Fruit fly (Drosophila melanogaster): ENCODE data around the gene mtgo.

Gene mtgo

DNA sequence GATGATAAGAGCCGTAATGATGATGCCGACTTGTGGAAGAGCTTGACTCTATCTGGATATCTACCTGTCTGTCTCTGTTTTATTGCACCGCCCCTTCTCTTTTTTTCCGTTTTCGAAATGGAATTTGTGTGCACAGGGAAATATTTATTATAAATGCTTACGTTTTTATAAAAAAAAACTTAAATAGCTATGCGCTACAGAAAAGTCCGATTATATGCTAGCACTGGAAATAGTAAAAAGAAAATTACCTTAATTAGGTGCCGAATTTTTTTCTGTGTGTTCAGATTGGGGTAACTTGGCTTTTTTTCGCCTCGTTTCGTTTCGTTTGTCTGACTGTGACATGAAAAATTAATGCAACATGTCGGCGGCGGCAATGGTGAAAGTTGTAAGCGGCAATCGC, 47.1 kb downstream of the mtgo start:
- TF ChIP-seq pan (optimal IDR thresholded peaks at IDR 0.05), result no peak
- TF ChIP-seq usp (GFP tag; optimal IDR thresholded peaks at IDR 0.05), result no peak
- TF ChIP-seq HLH106 (tag; optimal IDR thresholded peaks at IDR 0.05), result peak; percentile 49
- no peak for TF ChIP-seq Hr83 (GFP tag; optimal IDR thresholded peaks at IDR 0.05; ENCODE audit: poor library complexity, severe bottlenecking)
- no peak for TF ChIP-seq Dfd (GFP tag; optimal IDR thresholded peaks at IDR 0.05)
- peak; percentile 41 for TF ChIP-seq woc (GFP tag; optimal IDR thresholded peaks at IDR 0.05)
- TF ChIP-seq jim (GFP tag; optimal IDR thresholded peaks at IDR 0.05), result no peak
- TF ChIP-seq lola (GFP tag; optimal IDR thresholded peaks at IDR 0.05), result no peak
- peak; percentile 60 for TF ChIP-seq ey (GFP tag; optimal IDR thresholded peaks at IDR 0.05)
- TF ChIP-seq sage (GFP tag; optimal IDR thresholded peaks at IDR 0.05), result peak; percentile 2
- peak; percentile 61 for TF ChIP-seq br (GFP tag; optimal IDR thresholded peaks at IDR 0.05)
- no peak for TF ChIP-seq CG9705 (GFP tag; optimal IDR thresholded peaks at IDR 0.05)
- no peak for TF ChIP-seq Hr78 (GFP tag; optimal IDR thresholded peaks at IDR 0.05)
- TF ChIP-seq dl (GFP tag; optimal IDR thresholded peaks at IDR 0.05; ENCODE audit: insufficient read depth in 1 of 2, partially characterized antibody in 2 of 2), result no peak
- no peak for TF ChIP-seq Mio (GFP tag; optimal IDR thresholded peaks at IDR 0.05)
- TF ChIP-seq brk (GFP tag; optimal IDR thresholded peaks at IDR 0.05), result no peak
- peak; percentile 61 for TF ChIP-seq rgr (GFP tag; optimal IDR thresholded peaks at IDR 0.05)
- TF ChIP-seq Dif (GFP tag; optimal IDR thresholded peaks at IDR 0.05; ENCODE audit: partially characterized antibody), result no peak
- TF ChIP-seq sv (GFP tag; optimal IDR thresholded peaks at IDR 0.05), result no peak
- TF ChIP-seq Jra (GFP tag; optimal IDR thresholded peaks at IDR 0.05), result no peak
- peak; percentile 2 for TF ChIP-seq dmrt93B (GFP tag; optimal IDR thresholded peaks at IDR 0.05)
- peak; percentile 37 for TF ChIP-seq Hnf4 (GFP tag; optimal IDR thresholded peaks at IDR 0.05)
- peak; percentile 69 for TF ChIP-seq h (GFP tag; optimal IDR thresholded peaks at IDR 0.05)
- TF ChIP-seq foxo (GFP tag; optimal IDR thresholded peaks at IDR 0.05), result peak in 1 of 2 experiments; percentile 30
- no peak for TF ChIP-seq Myc (optimal IDR thresholded peaks at IDR 0.05)
- no peak for TF ChIP-seq Sp1 (GFP tag; optimal IDR thresholded peaks at IDR 0.05)
- no peak for TF ChIP-seq N (GFP tag; optimal IDR thresholded peaks at IDR 0.05)
- no peak for TF ChIP-seq GATAd (GFP tag; optimal IDR thresholded peaks at IDR 0.05)
- TF ChIP-seq fru (GFP tag; optimal IDR thresholded peaks at IDR 0.05), result peak; percentile 68
- no peak for TF ChIP-seq Vsx2 (GFP tag; optimal IDR thresholded peaks at IDR 0.05; ENCODE audit: partially characterized antibody)
- peak; percentile 42 for TF ChIP-seq OdsH (GFP tag; optimal IDR thresholded peaks at IDR 0.05)
- TF ChIP-seq psq (GFP tag; optimal IDR thresholded peaks at IDR 0.05), result peak; percentile 24

DNA sequence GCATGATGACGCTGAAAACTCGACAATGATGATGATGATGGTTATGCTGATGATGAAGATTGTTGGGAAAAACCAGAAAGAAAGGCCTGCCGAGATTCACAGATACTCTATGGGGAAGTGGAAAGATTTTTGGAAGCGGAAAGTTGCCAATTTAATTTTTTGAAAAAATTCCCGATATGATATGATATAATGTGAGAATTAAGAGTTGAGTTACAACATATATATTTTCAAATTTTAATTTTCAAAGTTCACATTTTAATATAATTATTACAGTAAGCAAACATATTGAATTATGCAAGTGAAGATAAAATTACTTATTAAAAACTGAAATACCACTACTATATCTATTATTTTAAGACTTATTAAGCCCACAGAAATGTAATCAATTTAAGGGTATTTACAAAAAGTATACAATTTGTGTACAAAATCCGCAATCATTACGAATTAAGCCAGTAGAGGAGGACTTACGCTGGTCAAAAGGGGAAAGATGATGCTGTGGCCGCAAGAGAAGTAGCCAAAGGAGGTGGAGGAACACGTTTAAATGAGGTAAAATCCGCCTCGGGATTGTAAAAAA, 49.2 kb downstream of the mtgo start:
- TF ChIP-seq GATAd (GFP tag; optimal IDR thresholded peaks at IDR 0.05) (no peak), HLH106 (tag; optimal IDR thresholded peaks at IDR 0.05) (peak; percentile 15), Sp1 (GFP tag; optimal IDR thresholded peaks at IDR 0.05) (peak; percentile 28), foxo (GFP tag; optimal IDR thresholded peaks at IDR 0.05) (peak in 1 of 2 experiments; percentile 8), fru (GFP tag; optimal IDR thresholded peaks at IDR 0.05) (peak; percentile 10), h (GFP tag; optimal IDR thresholded peaks at IDR 0.05) (peak; percentile 10), woc (GFP tag; optimal IDR thresholded peaks at IDR 0.05) (peak; percentile 7), Rel (GFP tag; optimal IDR thresholded peaks at IDR 0.05) (no peak), Rel (tag; optimal IDR thresholded peaks at IDR 0.05) (no peak), psq (GFP tag; optimal IDR thresholded peaks at IDR 0.05) (peak; percentile 19)

DNA sequence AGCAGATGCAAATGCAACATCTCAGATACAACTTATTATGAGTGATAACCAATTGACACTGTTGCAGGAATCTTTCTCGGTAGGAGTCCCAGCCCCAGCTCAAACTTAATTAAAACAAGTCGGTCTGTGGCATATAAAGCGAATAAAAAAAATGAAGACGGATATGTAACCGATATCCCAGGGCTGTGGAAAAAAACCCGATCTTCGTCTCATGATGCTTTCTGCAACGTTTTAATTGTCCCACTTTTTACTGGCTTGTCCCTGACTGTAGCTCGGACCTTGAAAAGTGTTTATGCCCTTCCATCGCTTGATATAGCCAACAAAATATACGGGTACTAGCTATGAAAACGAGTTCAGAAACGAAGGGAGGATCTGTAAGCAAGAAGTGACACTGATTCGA, 49.8 kb downstream of the mtgo start:
- TF ChIP-seq Dif (GFP tag; optimal IDR thresholded peaks at IDR 0.05; ENCODE audit: partially characterized antibody) (no peak), CG9705 (GFP tag; optimal IDR thresholded peaks at IDR 0.05) (no peak), Jra (GFP tag; optimal IDR thresholded peaks at IDR 0.05) (no peak), CrebA (GFP tag; optimal IDR thresholded peaks at IDR 0.05; ENCODE audit: borderline replicate concordance) (no peak)

DNA sequence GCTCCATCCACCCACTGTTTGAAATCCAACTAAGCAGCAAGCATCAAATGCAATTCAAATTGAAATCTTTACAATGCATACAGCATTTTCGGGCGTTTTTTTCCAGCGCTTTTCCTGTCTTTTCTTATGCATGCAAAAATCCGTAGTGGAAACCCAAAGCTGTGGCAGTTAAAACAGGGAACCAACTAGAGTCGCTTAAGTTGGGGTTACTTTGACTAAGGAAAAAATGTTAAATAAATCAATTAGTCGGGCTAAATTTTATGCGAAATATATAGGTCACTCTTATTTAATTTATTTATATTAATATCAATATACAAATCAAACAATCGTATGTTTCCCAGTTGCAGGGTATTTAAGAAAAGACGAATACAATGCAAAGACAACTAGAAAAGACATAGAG, 51.1 kb downstream of the mtgo start:
- TF ChIP-seq dsf (GFP tag; optimal IDR thresholded peaks at IDR 0.05; ENCODE audit: borderline replicate concordance), result no peak
- TF ChIP-seq GATAd (GFP tag; optimal IDR thresholded peaks at IDR 0.05), result no peak
- no peak for TF ChIP-seq usp (GFP tag; optimal IDR thresholded peaks at IDR 0.05)
- TF ChIP-seq pan (optimal IDR thresholded peaks at IDR 0.05), result no peak
- TF ChIP-seq woc (GFP tag; optimal IDR thresholded peaks at IDR 0.05), result no peak
- no peak for TF ChIP-seq Myc (optimal IDR thresholded peaks at IDR 0.05)
- TF ChIP-seq br (GFP tag; optimal IDR thresholded peaks at IDR 0.05), result no peak
- no peak for TF ChIP-seq psq (GFP tag; optimal IDR thresholded peaks at IDR 0.05)
- TF ChIP-seq Jra (GFP tag; optimal IDR thresholded peaks at IDR 0.05), result no peak
- TF ChIP-seq dmrt93B (GFP tag; optimal IDR thresholded peaks at IDR 0.05), result no peak
- no peak for TF ChIP-seq N (GFP tag; optimal IDR thresholded peaks at IDR 0.05)
- no peak for TF ChIP-seq foxo (GFP tag; optimal IDR thresholded peaks at IDR 0.05)
- TF ChIP-seq tai (GFP tag; optimal IDR thresholded peaks at IDR 0.05), result no peak
- TF ChIP-seq CG32264 (GFP tag; optimal IDR thresholded peaks at IDR 0.05), result no peak
- no peak for TF ChIP-seq dl (GFP tag; optimal IDR thresholded peaks at IDR 0.05; ENCODE audit: insufficient read depth in 1 of 2, partially characterized antibody in 2 of 2)
- no peak for TF ChIP-seq CG9705 (GFP tag; optimal IDR thresholded peaks at IDR 0.05)
- no peak for TF ChIP-seq Rel (GFP tag; optimal IDR thresholded peaks at IDR 0.05)
- no peak for TF ChIP-seq Rel (tag; optimal IDR thresholded peaks at IDR 0.05)

Data from whole organism, wandering third instar larva.